Fruit fly (Drosophila melanogaster): ENCODE results near the gene CG42709.

The CG42709 gene

DNA sequence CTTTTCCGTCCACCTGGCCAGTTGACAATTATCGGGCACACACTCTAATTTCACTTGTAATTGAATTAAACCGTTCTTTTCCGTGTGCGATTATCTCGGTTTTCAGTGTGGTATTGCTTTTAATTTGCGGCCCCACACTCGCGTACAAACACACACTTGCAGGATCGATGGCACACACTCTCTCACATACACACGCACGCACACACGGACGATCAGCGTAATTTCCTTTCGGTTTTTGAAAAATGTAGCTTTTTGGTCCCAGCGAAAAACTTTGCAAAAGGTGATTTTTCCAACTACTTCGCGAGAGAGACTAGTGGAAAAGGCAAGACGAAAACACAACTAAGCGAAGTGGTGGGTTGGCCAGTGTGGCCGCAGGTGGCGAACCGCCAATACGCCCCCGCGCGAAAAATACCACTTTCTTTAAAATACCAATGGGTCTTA lies 14.8 kb downstream of the CG42709 start, which contains the start of gene Atg1 (continued):
- TF ChIP-seq CG17385 (GFP tag; optimal IDR thresholded peaks at IDR 0.05): no peak
- TF ChIP-seq mam (GFP tag; optimal IDR thresholded peaks at IDR 0.05): no peak
- TF ChIP-seq unpg (GFP tag; optimal IDR thresholded peaks at IDR 0.05): no peak
- no peak for TF ChIP-seq fd102C (GFP tag; optimal IDR thresholded peaks at IDR 0.05)
- no peak for TF ChIP-seq gem (tag; optimal IDR thresholded peaks at IDR 0.05)
- TF ChIP-seq sna (GFP tag; IDR thresholded peaks at IDR 0.05; ENCODE audit: partially characterized antibody): no peak
- TF ChIP-seq Nf-YC (tag; optimal IDR thresholded peaks at IDR 0.05): peak; percentile 16
- TF ChIP-seq Ssrp (tag; optimal IDR thresholded peaks at IDR 0.05): no peak
- no peak for TF ChIP-seq CG31388 (GFP tag; optimal IDR thresholded peaks at IDR 0.05)
- peak; percentile 36 for TF ChIP-seq CG15514 (GFP tag; optimal IDR thresholded peaks at IDR 0.05)
- no peak for TF ChIP-seq sd (tag; optimal IDR thresholded peaks at IDR 0.05)
- TF ChIP-seq Taf1 (GFP tag; IDR thresholded peaks at IDR 0.05): no peak
- TF ChIP-seq CG5180 (GFP tag; optimal IDR thresholded peaks at IDR 0.05): no peak
- TF ChIP-seq CG4282 (GFP tag; optimal IDR thresholded peaks at IDR 0.05): peak; percentile 17
- peak; percentile 16 for TF ChIP-seq CG10147 (GFP tag; optimal IDR thresholded peaks at IDR 0.05)
- TF ChIP-seq CG32532 (GFP tag; IDR thresholded peaks at IDR 0.05): peak; percentile 13; the same call in 1 of the 2 replicates
- no peak for TF ChIP-seq ab (GFP tag; optimal IDR thresholded peaks at IDR 0.05)
- peak; percentile 39 for TF ChIP-seq CG3163 (GFP tag; optimal IDR thresholded peaks at IDR 0.05)
- TF ChIP-seq Jarid2 (GFP tag; optimal IDR thresholded peaks at IDR 0.05): peak; percentile 85
- TF ChIP-seq Pdp1 (GFP tag; optimal IDR thresholded peaks at IDR 0.05): no peak
- peak; percentile 1 for TF ChIP-seq stwl (tag; optimal IDR thresholded peaks at IDR 0.05)
- peak; percentile 13 for TF ChIP-seq grn (GFP tag; optimal IDR thresholded peaks at IDR 0.05)
- TF ChIP-seq ERR (GFP tag; optimal IDR thresholded peaks at IDR 0.05): no peak
- TF ChIP-seq CG3847 (GFP tag; IDR thresholded peaks at IDR 0.05): peak; percentile 33; the same call in 1 of the 2 replicates
- TF ChIP-seq ewg (GFP tag; optimal IDR thresholded peaks at IDR 0.05): no peak
- no peak for TF ChIP-seq CG9932 (GFP tag; IDR thresholded peaks at IDR 0.05)
- no peak for TF ChIP-seq CG18619 (GFP tag; optimal IDR thresholded peaks at IDR 0.05)
- no peak for TF ChIP-seq crc (GFP tag; optimal IDR thresholded peaks at IDR 0.05)
- TF ChIP-seq dmrt11E (tag; optimal IDR thresholded peaks at IDR 0.05): no peak

DNA sequence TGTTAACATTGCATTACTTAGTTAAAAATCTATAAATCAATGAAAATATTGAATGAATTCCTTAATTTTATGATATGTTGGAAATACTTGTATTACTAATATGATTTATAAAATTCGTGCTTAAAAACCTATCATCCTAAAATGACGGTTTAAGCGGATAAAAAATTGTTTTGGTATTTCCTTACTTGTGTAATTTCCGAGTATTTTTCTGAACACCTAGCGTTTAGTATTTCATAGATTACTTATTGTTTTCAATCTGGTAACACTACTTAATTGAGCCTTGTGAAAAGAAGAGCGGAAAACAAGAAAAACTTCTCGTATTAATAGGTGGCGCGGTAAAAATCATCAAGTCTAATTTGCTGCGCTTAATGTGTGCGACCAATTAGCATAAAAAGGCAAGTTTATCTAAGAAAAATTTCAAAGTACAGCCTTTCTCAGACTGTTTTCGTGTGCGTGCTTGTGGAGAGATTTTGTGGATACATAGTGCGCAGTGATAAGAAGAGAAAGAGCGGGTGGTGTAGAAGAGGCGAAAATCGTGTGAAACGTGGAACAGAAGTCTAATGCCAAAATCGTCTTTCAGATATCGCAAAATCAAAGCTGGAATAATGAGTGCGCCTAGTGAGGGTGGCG lies 15.8 kb downstream of the CG42709 start, which contains the start of gene Sap130:
Gene Sap130, plus strand, starts transcription at position 243 of the 630 bp plus-strand sequence.
- TF ChIP-seq pzg (GFP tag; optimal IDR thresholded peaks at IDR 0.05) (peak; percentile 32), B-H1 (GFP tag; IDR thresholded peaks at IDR 0.05) (no peak), Nf-YC (tag; optimal IDR thresholded peaks at IDR 0.05) (no peak), Dll (GFP tag; IDR thresholded peaks at IDR 0.05; ENCODE audit: partially characterized antibody) (0 out of 4 replicates have a peak, but pooled peaks have one; percentile 41), CG10147 (GFP tag; optimal IDR thresholded peaks at IDR 0.05) (peak; percentile 35), zen (tag; optimal IDR thresholded peaks at IDR 0.05) (peak; percentile 6), hbn (GFP tag; IDR thresholded peaks at IDR 0.05; ENCODE audit: partially characterized antibody) (0 out of 2 replicates have a peak, but pooled peaks have one; percentile 16), BEAF-32 (GFP tag; optimal IDR thresholded peaks at IDR 0.05) (peak; percentile 57), NC2β (GFP tag; optimal IDR thresholded peaks at IDR 0.05) (peak; percentile 5), CG9797 (GFP tag; optimal IDR thresholded peaks at IDR 0.05) (peak; percentile 30), CG4617 (GFP tag; optimal IDR thresholded peaks at IDR 0.05; ENCODE audit: borderline replicate concordance) (peak; percentile 56), fru (optimal IDR thresholded peaks at IDR 0.05) (no peak), gfzf (GFP tag; optimal IDR thresholded peaks at IDR 0.05) (peak; percentile 72), Sry-β (GFP tag; optimal IDR thresholded peaks at IDR 0.05) (no peak), Ssrp (tag; optimal IDR thresholded peaks at IDR 0.05) (no peak), CG3163 (GFP tag; optimal IDR thresholded peaks at IDR 0.05) (peak; percentile 31), bbx (GFP tag; IDR thresholded peaks at IDR 0.05; ENCODE audit: partially characterized antibody) (0 out of 2 replicates have a peak, but pooled peaks have one; percentile 5), Trl (optimal IDR thresholded peaks at IDR 0.05) (peak in 1 of 2 experiments; percentile 72), Trl (GFP tag; optimal IDR thresholded peaks at IDR 0.05) (no peak), CG34422 (GFP tag; IDR thresholded peaks at IDR 0.05) (0 out of 3 replicates have a peak, but pooled peaks have one; percentile 64), knrl (GFP tag; IDR thresholded peaks at IDR 0.05; ENCODE audit: partially characterized antibody) (0 out of 3 replicates have a peak, but pooled peaks have one; percentile 13), Sin3A (optimal IDR thresholded peaks at IDR 0.05) (peak; percentile 6), CG30403 (GFP tag; optimal IDR thresholded peaks at IDR 0.05) (no peak), MESR4 (GFP tag; optimal IDR thresholded peaks at IDR 0.05) (peak; percentile 75)
